Worm (Caenorhabditis elegans): ENCODE measurements around the gene ostf-4.

The ostf-4 gene

ce11 chrIII:10270778-10271307 is 47.5 kb downstream of the ostf-4 start, which contains the start of gene cnk-1 (continued):
- TF ChIP-seq nfya-2 (GFP tag; IDR thresholded peaks at IDR 0.05) = peak; percentile 91
- peak; percentile 97 for TF ChIP-seq ztf-25 (GFP tag; IDR thresholded peaks at IDR 0.05)
- peak; percentile 94; the same call in 1 of the 2 replicates for TF ChIP-seq nhr-120 (GFP tag; IDR thresholded peaks at IDR 0.05)
- no peak for TF ChIP-seq dpl-1 (GFP tag; optimal IDR thresholded peaks at IDR 0.05)
- no peak for TF ChIP-seq ceh-58 (GFP tag; IDR thresholded peaks at IDR 0.05)
- TF ChIP-seq K11D2.4 (GFP tag; IDR thresholded peaks at IDR 0.05) = peak; percentile 98
- no peak for TF ChIP-seq F10E7.11 (tag; optimal IDR thresholded peaks at IDR 0.05)
- peak; percentile 76 for TF ChIP-seq zim-3 (tag; optimal IDR thresholded peaks at IDR 0.05)
- TF ChIP-seq him-1 (tag; optimal IDR thresholded peaks at IDR 0.05) = peak; percentile 54
- TF ChIP-seq sdz-38 (tag; optimal IDR thresholded peaks at IDR 0.05) = no peak
- TF ChIP-seq F37B4.10 (GFP tag; IDR thresholded peaks at IDR 0.05) = peak; percentile 94; the same call in 1 of the 2 replicates
- TF ChIP-seq lsy-27 (tag; optimal IDR thresholded peaks at IDR 0.05; ENCODE audit: borderline replicate concordance, insufficient read depth) = no peak
- peak; percentile 98 for TF ChIP-seq nfyb-1 (GFP tag; IDR thresholded peaks at IDR 0.05)
- peak; percentile 97 for TF ChIP-seq D2030.7 (GFP tag; IDR thresholded peaks at IDR 0.05)
- peak; percentile 98 for TF ChIP-seq pbrm-1 (GFP tag; IDR thresholded peaks at IDR 0.05)
- TF ChIP-seq F52B5.7 (tag; optimal IDR thresholded peaks at IDR 0.05) = peak; percentile 30
- peak; percentile 61 for TF ChIP-seq somi-1 (GFP tag; optimal IDR thresholded peaks at IDR 0.05)
- peak; percentile 30 for TF ChIP-seq snpc-3.4 (tag; optimal IDR thresholded peaks at IDR 0.05)
- peak; percentile 84 for TF ChIP-seq lin-54 (GFP tag; optimal IDR thresholded peaks at IDR 0.05)
- TF ChIP-seq let-607 (tag; optimal IDR thresholded peaks at IDR 0.05) = peak; percentile 49 to 69
- TF ChIP-seq aptf-2 (GFP tag; conservative IDR thresholded peaks at IDR 0.05) = peak; percentile 96
- TF ChIP-seq nhr-179 (tag; optimal IDR thresholded peaks at IDR 0.05) = no peak
- no peak for TF ChIP-seq ceh-79 (tag; optimal IDR thresholded peaks at IDR 0.05)
- TF ChIP-seq pha-4 (tag; optimal IDR thresholded peaks at IDR 0.05) = no peak
- peak; percentile 69 for TF ChIP-seq atf-7 (tag; optimal IDR thresholded peaks at IDR 0.05)
- no peak for TF ChIP-seq snpc-4 (GFP tag; optimal IDR thresholded peaks at IDR 0.05)
- peak in 2 of 4 experiments; percentile 56 to 76 for TF ChIP-seq snpc-4 (tag; optimal IDR thresholded peaks at IDR 0.05)
- TF ChIP-seq hmg-20 (GFP tag; IDR thresholded peaks at IDR 0.05) = peak; percentile 96
- peak; percentile 98 for TF ChIP-seq lir-1 (GFP tag; conservative IDR thresholded peaks at IDR 0.05)
- TF ChIP-seq B0336.3 (GFP tag; IDR thresholded peaks at IDR 0.05) = peak; percentile 84
- TF ChIP-seq F57A8.1 (GFP tag; optimal IDR thresholded peaks at IDR 0.05) = no peak
- TF ChIP-seq B0019.2 (GFP tag; conservative IDR thresholded peaks at IDR 0.05) = peak; percentile 98
- TF ChIP-seq bed-1 (GFP tag; IDR thresholded peaks at IDR 0.05) = peak; percentile 92; the same call in 1 of the 2 replicates
- peak in 1 of 3 experiments; percentile 29 for TF ChIP-seq lin-35 (GFP tag; optimal IDR thresholded peaks at IDR 0.05)
- TF ChIP-seq Y95B8A.8 (GFP tag; IDR thresholded peaks at IDR 0.05) = peak; percentile 97
- TF ChIP-seq B0035.1 (tag; optimal IDR thresholded peaks at IDR 0.05) = peak; percentile 39
- peak; percentile 80 for TF ChIP-seq lin-40 (tag; optimal IDR thresholded peaks at IDR 0.05)
- TF ChIP-seq hmg-1.2 (GFP tag; IDR thresholded peaks at IDR 0.05) = peak; percentile 98
- TF ChIP-seq C17E4.6 (GFP tag; IDR thresholded peaks at IDR 0.05) = peak; percentile 98
- peak; percentile 96 for TF ChIP-seq lag-1 (GFP tag; IDR thresholded peaks at IDR 0.05)
- no peak for TF ChIP-seq F23B12.7 (tag; optimal IDR thresholded peaks at IDR 0.05; ENCODE audit: insufficient read depth)
- TF ChIP-seq egl-44 (GFP tag; IDR thresholded peaks at IDR 0.05) = peak; percentile 91
- TF ChIP-seq ccch-3 (GFP tag; optimal IDR thresholded peaks at IDR 0.05) = peak; percentile 47
- no peak for TF ChIP-seq rpc-1 (optimal IDR thresholded peaks at IDR 0.05)
- TF ChIP-seq rpc-1 (tag; optimal IDR thresholded peaks at IDR 0.05) = no peak
- TF ChIP-seq tbx-9 (tag; optimal IDR thresholded peaks at IDR 0.05; ENCODE audit: borderline replicate concordance) = no peak
- TF ChIP-seq tlf-1 (GFP tag; optimal IDR thresholded peaks at IDR 0.05) = peak; percentile 80
- TF ChIP-seq ekl-4 (GFP tag; IDR thresholded peaks at IDR 0.05) = peak; percentile 98

Data from whole organism, young adult.